Worm (Caenorhabditis elegans): ENCODE measurements around the gene K09A11.1.

The K09A11.1 gene

ce11 chrX:13248265-13248664 lies 14.0 kb upstream of the K09A11.1 start, which contains the start of gene K08H2.7:
Gene K08H2.7, minus strand, starts transcription at chrX:13248437.
- TF ChIP-seq ceh-20 (GFP tag; IDR thresholded peaks at IDR 0.05), result no peak
- TF ChIP-seq saeg-2 (GFP tag; IDR thresholded peaks at IDR 0.05), result no peak
- no peak for TF ChIP-seq dmd-8 (GFP tag; IDR thresholded peaks at IDR 0.05)
- TF ChIP-seq aha-1 (tag), result peak; percentile 11
- no peak for TF ChIP-seq hlh-30 (tag; optimal IDR thresholded peaks at IDR 0.05; ENCODE audit: insufficient read depth)

ce11 chrX:13249102-13249501 lies 13.2 kb upstream of the K09A11.1 start:
- TF ChIP-seq ztf-11 (tag; optimal IDR thresholded peaks at IDR 0.05) (no peak), daf-19 (GFP tag; conservative IDR thresholded peaks at IDR 0.05) (no peak), aha-1 (tag) (peak; percentile 23), tag-97 (GFP tag; IDR thresholded peaks at IDR 0.05) (no peak), ceh-44 (GFP tag; IDR thresholded peaks at IDR 0.05) (no peak), mxl-3 (GFP tag; optimal IDR thresholded peaks at IDR 0.05) (peak; percentile 15), unc-62 (GFP tag; optimal IDR thresholded peaks at IDR 0.05 in 1 of 2) (peak in 1 of 2 experiments; percentile 97), unc-62 (tag; optimal IDR thresholded peaks at IDR 0.05) (no peak), daf-12 (tag; optimal IDR thresholded peaks at IDR 0.05) (no peak), zfp-3 (GFP tag; conservative IDR thresholded peaks at IDR 0.05) (no peak)

DNA sequence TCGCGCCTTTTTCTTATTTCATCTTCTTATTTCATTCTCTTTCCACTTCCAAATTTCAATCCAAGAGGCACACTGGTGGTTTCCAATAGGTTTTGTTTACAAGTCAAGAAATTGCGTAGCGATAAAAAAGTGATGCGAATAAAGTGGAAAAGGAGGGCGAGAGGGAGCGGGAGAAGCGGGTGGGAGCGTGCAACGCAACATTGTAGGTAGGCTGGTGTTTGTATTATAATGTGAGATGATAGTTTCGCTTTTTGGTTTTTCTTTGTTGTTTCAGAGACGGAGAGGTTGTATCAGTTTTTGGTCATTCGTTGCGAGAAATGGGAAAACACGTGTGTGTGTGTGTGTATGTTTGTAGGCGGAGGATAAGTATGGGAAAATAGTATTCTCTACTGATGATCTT lies 12.1 kb upstream of the K09A11.1 start:
- TF ChIP-seq duxl-1 (tag; optimal IDR thresholded peaks at IDR 0.05; ENCODE audit: poor library complexity) (no peak), snpc-4 (tag; optimal IDR thresholded peaks at IDR 0.05) (no peak), snpc-1.2 (GFP tag; IDR thresholded peaks at IDR 0.05) (no peak), unc-62 (GFP tag; optimal IDR thresholded peaks at IDR 0.05 in 1 of 2) (peak in 1 of 2 experiments; percentile 33), unc-62 (tag; optimal IDR thresholded peaks at IDR 0.05) (no peak), daf-16 (GFP tag; optimal IDR thresholded peaks at IDR 0.05) (peak in 1 of 2 experiments; percentile 68), daf-16 (tag; optimal IDR thresholded peaks at IDR 0.05) (peak; percentile 95), nhr-41 (GFP tag; IDR thresholded peaks at IDR 0.05) (no peak), hlh-30 (tag; optimal IDR thresholded peaks at IDR 0.05; ENCODE audit: insufficient read depth) (peak; percentile 84), tra-1 (GFP tag; IDR thresholded peaks at IDR 0.05) (peak; percentile 65; the same call in 1 of the 2 replicates), aly-2 (tag; optimal IDR thresholded peaks at IDR 0.05) (no peak), pha-4 (GFP tag; IDR thresholded peaks at IDR 0.05) (no peak), pha-4 (tag; optimal IDR thresholded peaks at IDR 0.05) (peak; percentile 68), hlh-11 (tag; optimal IDR thresholded peaks at IDR 0.05) (peak; percentile 83), ztf-7 (tag; optimal IDR thresholded peaks at IDR 0.05) (no peak), spr-1 (tag; optimal IDR thresholded peaks at IDR 0.05) (no peak), pqm-1 (tag; optimal IDR thresholded peaks at IDR 0.05) (peak; percentile 66), mes-2 (tag; optimal IDR thresholded peaks at IDR 0.05; ENCODE audit: poor library complexity, severe bottlenecking) (peak; percentile 64), nhr-48 (tag; optimal IDR thresholded peaks at IDR 0.05) (peak; percentile 39), nhr-102 (tag; optimal IDR thresholded peaks at IDR 0.05) (peak; percentile 28), dmd-6 (GFP tag; IDR thresholded peaks at IDR 0.05) (peak; percentile 83), egl-43 (GFP tag; IDR thresholded peaks at IDR 0.05) (no peak), mdl-1 (tag; optimal IDR thresholded peaks at IDR 0.05) (peak; percentile 38 to 90), mxl-3 (GFP tag; optimal IDR thresholded peaks at IDR 0.05) (peak; percentile 78), dve-1 (tag; optimal IDR thresholded peaks at IDR 0.05; ENCODE audit: insufficient read depth) (peak; percentile 92), lsy-2 (tag; optimal IDR thresholded peaks at IDR 0.05) (peak in 1 of 2 experiments; percentile 48), saeg-2 (GFP tag; IDR thresholded peaks at IDR 0.05) (no peak), zfp-3 (GFP tag; conservative IDR thresholded peaks at IDR 0.05) (no peak), hmg-1.1 (GFP tag; IDR thresholded peaks at IDR 0.05) (peak; percentile 34; the same call in 1 of the 2 replicates), arid-1 (GFP tag; conservative IDR thresholded peaks at IDR 0.05) (0 out of 2 replicates have a peak, but pooled peaks have one; percentile 29), hif-1 (tag; optimal IDR thresholded peaks at IDR 0.05) (peak in 1 of 2 experiments; percentile 41), nhr-77 (tag; optimal IDR thresholded peaks at IDR 0.05) (peak; percentile 78), nhr-10 (tag; optimal IDR thresholded peaks at IDR 0.05) (peak; percentile 86), nhr-6 (tag; optimal IDR thresholded peaks at IDR 0.05) (peak; percentile 6), ceh-20 (GFP tag; IDR thresholded peaks at IDR 0.05) (no peak), sdz-12 (GFP tag; optimal IDR thresholded peaks at IDR 0.05) (no peak), nhr-28 (tag; optimal IDR thresholded peaks at IDR 0.05) (peak; percentile 95), nhr-25 (tag; optimal IDR thresholded peaks at IDR 0.05; ENCODE audit: borderline replicate concordance, insufficient read depth) (peak; percentile 53), unc-39 (tag; optimal IDR thresholded peaks at IDR 0.05) (no peak)
